Fruit fly (Drosophila melanogaster): Measurements from ENCODE around the gene HDAC3.

The HDAC3 gene

DNA sequence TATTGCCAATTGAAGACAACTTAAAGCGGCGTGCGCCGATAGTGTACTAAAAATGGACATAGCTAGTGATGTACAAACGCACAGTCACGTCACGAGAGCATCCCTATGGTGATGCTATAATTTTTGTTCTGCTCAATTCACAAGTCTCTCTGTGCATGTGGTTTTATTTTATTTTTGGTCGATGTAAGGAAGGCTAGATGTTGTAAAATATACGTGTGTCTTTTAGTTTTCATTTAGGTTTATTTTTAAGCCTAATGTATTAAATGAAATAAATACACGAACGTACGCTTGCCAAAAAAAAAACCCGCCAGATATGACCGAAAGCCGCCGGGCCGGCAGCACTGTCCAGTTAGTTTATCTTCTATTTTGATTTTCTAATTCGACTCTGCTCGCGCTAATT lies at the start of gene HDAC3, which contains the start of the genes CG45100 and Hcs:
Gene HDAC3 (minus strand): TSS at position 50 of the 400 bp plus-strand sequence.
Gene CG45100 (minus strand): TSS at position 50 of the 400 bp plus-strand sequence.
Gene Hcs (plus strand): TSS at position 349 of the 400 bp plus-strand sequence.
- TF ChIP-seq ttk (optimal IDR thresholded peaks at IDR 0.05) (no peak), Sin3A (optimal IDR thresholded peaks at IDR 0.05) (no peak), Myc (optimal IDR thresholded peaks at IDR 0.05) (no peak), insv (optimal IDR thresholded peaks at IDR 0.05) (no peak), psq (optimal IDR thresholded peaks at IDR 0.05) (no peak), h (optimal IDR thresholded peaks at IDR 0.05) (no peak)

DNA sequence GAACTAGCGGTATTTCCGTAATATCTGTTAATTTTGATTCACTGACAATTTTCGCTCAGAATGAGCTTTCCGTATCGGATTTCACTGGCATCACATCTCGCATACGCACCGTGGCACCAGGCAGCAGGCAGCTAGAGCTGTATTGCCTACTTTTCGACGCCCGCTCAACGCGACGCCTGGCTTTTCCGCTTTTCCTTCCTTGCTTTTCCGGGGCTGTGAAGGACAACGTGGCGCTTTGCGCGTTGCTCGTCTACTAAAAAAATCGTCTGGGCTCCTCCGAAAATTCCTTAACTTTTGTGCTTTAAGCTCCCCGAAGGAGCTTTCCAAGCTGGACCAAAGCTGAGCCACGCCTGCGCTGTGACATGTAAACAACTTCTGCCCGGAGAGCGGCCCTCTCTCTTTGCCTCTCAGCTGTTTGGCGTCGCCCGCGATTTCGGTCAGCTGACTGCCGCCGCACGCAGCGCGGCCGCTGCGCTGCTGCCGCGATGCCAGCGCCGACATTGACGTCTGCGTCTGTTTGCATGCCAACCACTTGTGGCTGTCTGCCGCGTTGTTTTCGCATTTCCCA lies 48.8 kb upstream of the HDAC3 start, which contains the start of the genes CG43845 and Nmdar1:
Gene CG43845 (minus strand): TSS at position 51 of the 568 bp plus-strand sequence.
Gene Nmdar1 (minus strand): TSS at position 259 of the 568 bp plus-strand sequence.
- TF ChIP-seq Myc (optimal IDR thresholded peaks at IDR 0.05) (no peak), insv (optimal IDR thresholded peaks at IDR 0.05) (no peak), Sin3A (optimal IDR thresholded peaks at IDR 0.05) (no peak), ttk (optimal IDR thresholded peaks at IDR 0.05) (no peak), h (optimal IDR thresholded peaks at IDR 0.05) (no peak), psq (optimal IDR thresholded peaks at IDR 0.05) (no peak)

DNA sequence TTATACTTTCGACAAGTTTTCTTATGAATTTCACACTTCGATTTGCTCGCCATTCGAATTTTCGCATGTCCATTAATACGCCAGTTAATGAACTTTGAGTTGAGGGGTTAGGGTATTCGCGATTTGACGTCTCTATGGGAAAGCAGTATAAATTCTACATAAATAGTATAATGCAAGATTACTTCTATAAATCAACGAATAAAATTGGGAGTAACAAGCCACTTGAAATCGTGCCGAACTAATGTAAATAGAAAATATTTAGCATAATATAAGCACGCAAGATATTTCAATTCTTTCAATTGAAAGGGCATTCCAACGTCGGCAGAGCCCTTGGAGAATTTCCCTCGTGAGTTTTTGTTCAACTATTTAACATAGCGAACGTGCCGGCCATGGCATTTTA lies 46.2 kb upstream of the HDAC3 start:
- TF ChIP-seq Sin3A (optimal IDR thresholded peaks at IDR 0.05): no peak
- no peak for TF ChIP-seq psq (optimal IDR thresholded peaks at IDR 0.05)
- TF ChIP-seq ttk (optimal IDR thresholded peaks at IDR 0.05): no peak
- no peak for TF ChIP-seq insv (optimal IDR thresholded peaks at IDR 0.05)
- TF ChIP-seq Myc (optimal IDR thresholded peaks at IDR 0.05): no peak
- no peak for TF ChIP-seq h (optimal IDR thresholded peaks at IDR 0.05)

DNA sequence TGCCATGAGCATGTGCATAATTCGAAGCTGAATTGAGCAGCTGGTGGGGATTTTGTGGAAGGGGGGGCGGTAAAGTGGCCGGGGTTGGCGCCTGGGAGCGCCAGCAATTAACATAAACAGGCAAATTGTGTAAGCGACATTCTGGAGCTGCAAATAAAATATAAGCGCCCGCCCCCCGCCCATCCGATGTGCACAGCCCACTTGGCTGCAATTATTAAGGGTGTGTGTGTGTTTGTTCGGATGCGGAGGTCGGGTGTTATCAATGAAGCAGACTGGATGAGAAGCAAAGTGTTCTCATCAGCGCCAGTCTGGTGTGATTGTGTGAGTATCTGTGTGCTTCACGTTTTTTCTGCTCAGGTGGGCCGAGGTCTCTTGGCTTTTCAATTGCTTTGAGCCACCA lies 45.4 kb upstream of the HDAC3 start:
- TF ChIP-seq insv (optimal IDR thresholded peaks at IDR 0.05) (no peak), Myc (optimal IDR thresholded peaks at IDR 0.05) (no peak), h (optimal IDR thresholded peaks at IDR 0.05) (no peak), psq (optimal IDR thresholded peaks at IDR 0.05) (no peak), ttk (optimal IDR thresholded peaks at IDR 0.05) (no peak), Sin3A (optimal IDR thresholded peaks at IDR 0.05) (no peak)

DNA sequence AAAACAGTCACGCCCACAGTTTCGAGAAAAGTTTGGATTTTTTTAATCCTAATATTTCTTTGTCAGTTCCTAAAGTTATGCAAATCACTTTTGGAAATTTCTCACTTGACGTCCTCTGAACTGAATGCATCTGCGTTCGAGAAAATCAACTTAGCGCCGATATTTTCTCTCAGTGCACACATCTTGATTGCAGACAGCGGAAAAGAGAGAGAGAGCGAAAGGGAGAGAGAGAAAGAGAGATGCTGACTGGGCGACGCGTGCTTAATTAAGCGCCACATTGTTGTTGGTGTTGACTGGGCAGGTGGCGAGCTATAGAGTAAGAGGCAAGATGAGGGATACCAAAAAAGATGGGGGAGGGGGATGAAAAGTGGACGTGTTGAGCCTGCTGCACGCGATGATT lies 44.2 kb upstream of the HDAC3 start:
- TF ChIP-seq Sin3A (optimal IDR thresholded peaks at IDR 0.05) (no peak), Myc (optimal IDR thresholded peaks at IDR 0.05) (no peak), insv (optimal IDR thresholded peaks at IDR 0.05) (no peak), ttk (optimal IDR thresholded peaks at IDR 0.05) (no peak), h (optimal IDR thresholded peaks at IDR 0.05) (no peak), psq (optimal IDR thresholded peaks at IDR 0.05) (no peak)

DNA sequence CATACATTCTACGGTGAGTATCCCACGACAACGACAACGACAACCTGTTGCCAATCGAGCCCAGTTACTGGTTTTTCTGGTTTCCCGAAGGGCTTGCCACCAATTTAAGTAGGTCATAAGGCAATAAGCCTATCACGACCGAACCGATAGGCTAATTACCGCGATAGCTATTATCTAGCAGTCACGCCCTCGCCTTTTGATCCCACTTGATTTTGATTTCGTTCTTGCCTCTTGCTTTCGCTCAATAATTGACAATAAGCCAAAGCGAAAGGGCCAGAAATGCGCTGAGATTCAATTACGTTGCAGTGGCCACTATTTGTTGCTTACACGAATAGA lies 43.4 kb upstream of the HDAC3 start:
- no peak for TF ChIP-seq psq (optimal IDR thresholded peaks at IDR 0.05)
- no peak for TF ChIP-seq insv (optimal IDR thresholded peaks at IDR 0.05)
- no peak for TF ChIP-seq Myc (optimal IDR thresholded peaks at IDR 0.05)
- TF ChIP-seq Sin3A (optimal IDR thresholded peaks at IDR 0.05): no peak
- TF ChIP-seq h (optimal IDR thresholded peaks at IDR 0.05): no peak
- TF ChIP-seq ttk (optimal IDR thresholded peaks at IDR 0.05): no peak

DNA sequence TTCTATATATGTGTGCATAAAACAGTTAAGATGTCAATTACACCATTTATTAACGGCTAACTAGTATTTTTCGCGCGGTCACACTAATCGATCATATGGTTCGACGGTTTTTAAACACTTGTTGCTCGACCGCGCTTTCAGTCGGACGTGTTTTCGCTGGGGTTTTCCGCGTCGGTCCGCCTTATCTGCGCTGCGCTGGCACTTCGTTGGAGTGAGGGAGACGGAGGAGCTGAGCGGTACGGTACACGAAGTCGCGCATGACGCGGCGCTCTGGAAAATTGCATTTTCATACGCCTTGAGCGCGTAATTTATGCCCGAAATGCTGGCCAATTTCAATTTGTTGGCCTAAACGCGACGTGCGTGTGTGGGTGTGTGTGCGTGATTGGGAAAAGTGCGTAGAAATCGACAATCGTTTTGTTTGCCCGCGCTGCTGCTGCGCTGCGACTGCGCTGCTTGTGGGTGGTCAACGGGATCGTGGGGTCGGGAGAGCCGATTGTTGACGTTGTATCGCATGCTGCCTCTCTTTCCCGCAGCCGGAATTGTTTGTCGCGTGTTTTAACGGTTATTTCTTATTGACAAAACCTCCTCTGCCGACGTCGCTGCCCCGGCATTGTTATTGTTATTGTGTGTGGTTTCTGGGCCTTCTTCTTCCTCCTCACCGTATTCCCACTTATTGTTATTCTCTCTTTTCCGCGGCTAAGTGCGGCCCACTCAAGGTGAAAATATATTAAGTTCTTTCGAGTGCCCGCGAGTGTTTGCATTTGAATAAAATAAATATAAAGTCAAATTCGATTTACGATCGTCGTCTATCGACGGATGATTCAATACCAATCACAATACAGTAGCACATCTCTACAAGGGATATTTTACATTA lies 42.8 kb upstream of the HDAC3 start, which contains the start of gene Itpr:
Gene Itpr (plus strand): TSS at position 116 of the 874 bp plus-strand sequence.
- TF ChIP-seq Myc (optimal IDR thresholded peaks at IDR 0.05): no peak
- no peak for TF ChIP-seq h (optimal IDR thresholded peaks at IDR 0.05)
- TF ChIP-seq insv (optimal IDR thresholded peaks at IDR 0.05): no peak
- no peak for TF ChIP-seq Sin3A (optimal IDR thresholded peaks at IDR 0.05)
- TF ChIP-seq psq (optimal IDR thresholded peaks at IDR 0.05): no peak
- no peak for TF ChIP-seq ttk (optimal IDR thresholded peaks at IDR 0.05)

DNA sequence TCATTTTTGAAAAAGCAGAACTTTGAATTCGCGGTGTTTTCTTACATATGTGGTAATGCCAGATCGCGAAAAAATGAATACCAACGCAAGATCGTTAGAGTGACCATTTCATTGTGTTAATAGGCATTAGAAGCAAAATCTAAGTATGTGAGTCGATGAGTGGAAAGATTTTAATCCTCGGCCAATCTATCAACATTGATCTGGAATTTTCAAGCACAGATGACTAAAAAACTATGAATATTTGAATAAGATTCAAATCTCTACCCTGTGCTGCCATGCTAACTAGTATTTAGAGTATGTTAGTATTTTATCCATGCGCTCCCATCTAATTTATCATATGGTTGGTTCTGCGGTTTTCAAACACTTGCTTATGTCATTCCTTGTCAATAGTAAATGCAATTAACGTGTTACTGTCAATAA lies 42.2 kb upstream of the HDAC3 start:
- TF ChIP-seq Sin3A (optimal IDR thresholded peaks at IDR 0.05) (no peak), Myc (optimal IDR thresholded peaks at IDR 0.05) (no peak), insv (optimal IDR thresholded peaks at IDR 0.05) (no peak), ttk (optimal IDR thresholded peaks at IDR 0.05) (no peak), h (optimal IDR thresholded peaks at IDR 0.05) (no peak), psq (optimal IDR thresholded peaks at IDR 0.05) (no peak)

DNA sequence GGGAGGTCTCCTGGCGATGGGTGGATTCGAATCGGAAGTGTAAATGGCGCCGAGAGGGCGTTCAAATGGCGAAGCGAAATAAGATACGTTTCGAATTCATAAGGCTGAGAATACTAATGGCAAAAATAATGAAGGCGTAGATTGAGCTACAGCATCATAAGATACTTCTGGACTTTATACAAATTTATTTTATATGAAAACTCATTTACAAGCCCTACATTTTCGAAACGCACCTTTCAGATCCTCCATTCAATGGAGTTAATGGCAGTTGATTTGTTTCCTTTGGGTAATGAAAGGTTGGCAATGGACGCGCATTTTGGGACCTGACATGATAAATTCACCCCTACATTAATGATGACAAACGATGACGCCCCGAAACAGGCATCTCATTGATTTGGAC lies 40.4 kb upstream of the HDAC3 start:
- no peak for TF ChIP-seq h (optimal IDR thresholded peaks at IDR 0.05)
- no peak for TF ChIP-seq psq (optimal IDR thresholded peaks at IDR 0.05)
- no peak for TF ChIP-seq Sin3A (optimal IDR thresholded peaks at IDR 0.05)
- no peak for TF ChIP-seq ttk (optimal IDR thresholded peaks at IDR 0.05)
- TF ChIP-seq Myc (optimal IDR thresholded peaks at IDR 0.05): no peak
- no peak for TF ChIP-seq insv (optimal IDR thresholded peaks at IDR 0.05)

DNA sequence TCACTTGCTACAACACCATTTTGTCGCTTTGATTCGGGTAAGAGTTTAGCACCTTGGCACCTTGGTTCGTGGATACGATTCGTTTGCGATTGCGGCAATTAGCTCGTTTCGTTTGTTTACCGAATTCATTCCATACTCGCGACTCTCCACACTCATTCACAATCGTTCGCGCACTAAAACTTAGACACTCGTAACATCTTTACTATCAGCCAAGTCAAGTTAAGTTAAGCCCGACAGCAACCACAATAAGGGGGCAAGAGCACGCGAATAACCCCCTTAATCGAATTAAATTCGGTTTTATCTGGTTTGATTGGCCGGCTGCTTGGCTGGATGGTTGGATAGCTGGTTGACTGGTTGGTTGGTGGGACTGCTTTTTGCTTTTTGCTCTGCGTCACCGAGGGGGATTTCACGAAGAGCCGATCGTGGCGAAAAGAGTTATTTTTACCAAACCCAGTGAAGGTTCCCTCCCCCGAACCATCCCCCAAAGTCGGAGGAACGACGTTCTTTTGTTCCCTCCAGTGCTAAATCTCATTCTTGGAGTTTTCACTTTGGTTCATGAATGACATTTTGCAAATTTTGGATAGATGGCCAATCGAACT lies 29.5 kb upstream of the HDAC3 start:
- TF ChIP-seq psq (optimal IDR thresholded peaks at IDR 0.05) (no peak), Myc (optimal IDR thresholded peaks at IDR 0.05) (no peak), Sin3A (optimal IDR thresholded peaks at IDR 0.05) (no peak), insv (optimal IDR thresholded peaks at IDR 0.05) (no peak), h (optimal IDR thresholded peaks at IDR 0.05) (no peak), ttk (optimal IDR thresholded peaks at IDR 0.05) (no peak)

DNA sequence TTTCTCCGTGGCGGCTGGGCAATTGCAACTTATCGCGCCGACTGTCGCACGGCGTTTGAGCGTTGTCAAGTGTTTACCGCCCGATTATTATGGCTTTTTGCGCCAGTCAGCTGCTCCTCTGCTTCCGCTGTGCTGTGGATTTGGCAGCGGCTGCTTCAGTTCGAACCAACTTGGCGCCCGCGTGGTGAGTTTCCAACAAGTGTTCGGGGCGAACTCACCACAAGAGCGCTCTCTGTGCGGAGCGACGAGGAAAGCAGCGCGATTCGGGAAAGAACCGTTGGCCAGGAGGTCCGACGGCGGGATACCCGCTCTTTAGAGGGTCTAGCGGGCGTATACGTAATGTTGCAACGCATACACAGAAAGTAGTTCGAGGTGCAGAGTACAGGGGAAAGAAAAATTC lies 28.2 kb upstream of the HDAC3 start, which contains the start of gene NKCC:
Gene NKCC (minus strand): TSS at position 57 of the 400 bp plus-strand sequence.
- TF ChIP-seq psq (optimal IDR thresholded peaks at IDR 0.05) (no peak), Myc (optimal IDR thresholded peaks at IDR 0.05) (no peak), h (optimal IDR thresholded peaks at IDR 0.05) (no peak), insv (optimal IDR thresholded peaks at IDR 0.05) (no peak), ttk (optimal IDR thresholded peaks at IDR 0.05) (no peak), Sin3A (optimal IDR thresholded peaks at IDR 0.05) (no peak)

Data from Kc167 (cell line).